Worm (Caenorhabditis elegans) whole organism, L4 larva: ENCODE data around the gene str-205.

Experiments used
- F10B5.3 ChIP-seq: sonication (generic microtip); optimal IDR thresholded peaks from 2 replicates; lab custom pipeline; 2016; ENCODE audit warnings: mild to moderate bottlenecking, missing genetic modification characterization, missing compliant biosample characterization
- F44E2.7 ChIP-seq: fragments of 200-800 bp; sonication (Bioruptor generic); IDR thresholded peaks from 2 replicates; pipeline ENCODE4 v2.1.2; 2022; ENCODE audit warnings: missing genetic modification characterization, missing compliant biosample characterization
- R02D3.7 ChIP-seq: fragments of 150-350 bp; sonication (generic microtip); optimal IDR thresholded peaks from 3 replicates; lab custom pipeline; 2014; ENCODE audit warnings: missing biosample characterization, missing genetic modification characterization
- T26A8.4 ChIP-seq: fragments of 200-800 bp; sonication (Bioruptor generic); IDR thresholded peaks from 2 replicates; pipeline ENCODE4 v1.3.6; 2022; ENCODE audit warnings: missing genetic modification characterization, missing compliant biosample characterization
- Y105C5A.15 ChIP-seq: fragments of 200-800 bp; sonication (Bioruptor generic); IDR thresholded peaks from 2 replicates; pipeline ENCODE4 v1.3.6; 2022; ENCODE audit warnings: missing genetic modification characterization, missing compliant biosample characterization
- Y48G9A.11 ChIP-seq: fragments of 200-800 bp; sonication (Bioruptor generic); IDR thresholded peaks from 2 replicates; pipeline ENCODE4 v1.3.6; 2022; ENCODE audit warnings: missing genetic modification reagents, missing genetic modification characterization, missing compliant biosample characterization
- aly-2 ChIP-seq: sonication (generic microtip); optimal IDR thresholded peaks from 2 replicates; lab custom pipeline; 2018; ENCODE audit warnings: missing biosample characterization, missing genetic modification characterization
- ama-1 ChIP-seq: fragments of 150-350 bp; optimal IDR thresholded peaks from 2 replicates; lab custom pipeline; 2014; ENCODE audit warnings: inconsistent platforms, mixed read lengths
- arid-1 ChIP-seq: fragments of 200-800 bp; sonication (Bioruptor generic); conservative IDR thresholded peaks from 2 replicates; pipeline ENCODE4 v1.3.6; 2022; ENCODE audit warnings: missing genetic modification reagents, missing genetic modification characterization, missing compliant biosample characterization
- ceh-32 ChIP-seq: sonication (generic microtip); optimal IDR thresholded peaks from 2 replicates; lab custom pipeline; 2016; ENCODE audit warnings: mild to moderate bottlenecking, missing genetic modification characterization, missing compliant biosample characterization; ENCODE audit not compliant: poor library complexity
- ces-1 ChIP-seq: fragments of 150-350 bp; sonication (generic microtip); optimal IDR thresholded peaks from 4 replicates; lab custom pipeline; 2014; ENCODE audit warnings: missing biosample characterization, missing genetic modification reagents, missing genetic modification characterization
- dmd-6 ChIP-seq: fragments of 200-800 bp; sonication (Bioruptor generic); IDR thresholded peaks from 2 replicates; pipeline ENCODE4 v1.3.6; 2022; ENCODE audit warnings: missing genetic modification reagents, missing genetic modification characterization, missing compliant biosample characterization
- dmd-9 ChIP-seq: fragments of 200-800 bp; sonication (Bioruptor generic); IDR thresholded peaks from 2 replicates; pipeline ENCODE4 v1.3.6; 2022; ENCODE audit warnings: missing genetic modification reagents, missing genetic modification characterization, missing compliant biosample characterization
- dpl-1 ChIP-seq: fragments of 150-350 bp; optimal IDR thresholded peaks from 2 replicates; lab custom pipeline; 2014; ENCODE audit warnings: missing biosample characterization, missing genetic modification reagents, missing genetic modification characterization
- hif-1 ChIP-seq, 2 experiments: sonication (generic microtip); optimal IDR thresholded peaks; 2 replicates each; lab custom pipeline; 2016 to 2017; ENCODE audit warnings: missing compliant biosample characterization in 2 of 2, missing genetic modification characterization in 2 of 2, missing genetic modification reagents in 2 of 2, missing genotype in 2 of 2, mild to moderate bottlenecking in 1 of 2
- hmg-1.1 ChIP-seq: fragments of 200-800 bp; sonication (Bioruptor generic); IDR thresholded peaks from 2 replicates; pipeline ENCODE4 v1.3.6; 2022; ENCODE audit warnings: missing genetic modification reagents, missing genetic modification characterization, missing compliant biosample characterization
- lin-13 ChIP-seq: fragments of 150-350 bp; optimal IDR thresholded peaks from 2 replicates; lab custom pipeline; 2014; ENCODE audit warnings: missing biosample characterization, missing genetic modification reagents, missing genetic modification characterization
- lin-38 ChIP-seq: fragments of 200-800 bp; sonication (Bioruptor generic); IDR thresholded peaks from 2 replicates; pipeline ENCODE4 v1.3.6; 2022; ENCODE audit warnings: missing genetic modification reagents, missing genetic modification characterization, missing compliant biosample characterization
- madf-5 ChIP-seq, 2 experiments: fragments of 200-800 bp; sonication (Bioruptor generic); IDR thresholded peaks; 2 replicates each; pipeline ENCODE4 v1.3.6; 2022; ENCODE audit warnings: missing compliant biosample characterization in 2 of 2, missing genetic modification characterization in 2 of 2
- mdt-29 ChIP-seq: fragments of 200-800 bp; sonication (Bioruptor generic); IDR thresholded peaks from 2 replicates; pipeline ENCODE4 v1.3.6; 2022; ENCODE audit warnings: missing genetic modification reagents, missing genetic modification characterization, missing compliant biosample characterization
- nhr-111 ChIP-seq: fragments of 200-800 bp; sonication (Bioruptor generic); optimal IDR thresholded peaks from 2 replicates; lab custom pipeline; 2018; ENCODE audit warnings: mild to moderate bottlenecking, missing genetic modification characterization, missing compliant biosample characterization
- nhr-237 ChIP-seq: sonication (generic microtip); optimal IDR thresholded peaks from 2 replicates; lab custom pipeline; 2017; ENCODE audit warnings: missing biosample characterization, missing genetic modification characterization
- nhr-28 ChIP-seq: fragments of 150-350 bp; optimal IDR thresholded peaks from 2 replicates; lab custom pipeline; 2014; ENCODE audit warnings: missing biosample characterization, missing genetic modification characterization
- nhr-41 ChIP-seq: fragments of 200-800 bp; sonication (Bioruptor generic); IDR thresholded peaks from 2 replicates; pipeline ENCODE4 v1.3.6; 2022; ENCODE audit warnings: missing genetic modification reagents, missing genetic modification characterization, missing compliant biosample characterization
- nhr-48 ChIP-seq: sonication (generic microtip); optimal IDR thresholded peaks from 2 replicates; lab custom pipeline; 2016; ENCODE audit warnings: mild to moderate bottlenecking, missing genetic modification characterization, missing compliant biosample characterization
- pha-4 ChIP-seq, 2 experiments: fragments of 150-350 bp in 1 of 2; fragments of 200-800 bp in 1 of 2; sonication (Bioruptor generic) in 1 of 2; IDR thresholded peaks in 1 of 2; optimal IDR thresholded peaks in 1 of 2; 2 replicates each; pipeline versions ENCODE4 v1.3.6 to Lab custom; 2014 to 2022; ENCODE audit warnings: missing genetic modification characterization in 2 of 2, missing genetic modification reagents in 2 of 2, missing biosample characterization in 1 of 2, missing compliant biosample characterization in 1 of 2
- pqm-1 ChIP-seq: sonication (generic microtip); optimal IDR thresholded peaks from 2 replicates; lab custom pipeline; 2017; ENCODE audit warnings: missing biosample characterization, missing genetic modification characterization
- snpc-4 ChIP-seq: fragments of 150-350 bp; optimal IDR thresholded peaks from 2 replicates; lab custom pipeline; 2014; ENCODE audit warnings: missing biosample characterization, missing genetic modification characterization
- tra-1 ChIP-seq: fragments of 200-800 bp; sonication (Bioruptor generic); IDR thresholded peaks from 2 replicates; pipeline ENCODE4 v1.3.6; 2022; ENCODE audit warnings: missing genetic modification reagents, missing genetic modification characterization, missing compliant biosample characterization
- unc-130 ChIP-seq: sonication (generic microtip); optimal IDR thresholded peaks from 2 replicates; lab custom pipeline; 2016; ENCODE audit warnings: missing genetic modification reagents, missing genetic modification characterization, missing compliant biosample characterization
- unc-39 ChIP-seq: sonication (generic microtip); optimal IDR thresholded peaks from 2 replicates; lab custom pipeline; 2017; ENCODE audit warnings: missing biosample characterization, missing genetic modification characterization
- unc-62 ChIP-seq, 3 experiments: fragments of 150-350 bp in 1 of 3; sonication (generic microtip); optimal IDR thresholded peaks in 2 of 3; peaks in 1 of 3; 1 replicate in 1 of 3; 2 replicates in 2 of 3; lab custom pipeline; 2014 to 2017; ENCODE audit warnings: missing biosample characterization in 3 of 3, missing genetic modification characterization in 3 of 3, missing genetic modification reagents in 3 of 3, missing genotype in 1 of 3
- vab-7 ChIP-seq: fragments of 200-800 bp; sonication (Bioruptor generic); IDR thresholded peaks from 2 replicates; pipeline ENCODE4 v1.3.6; 2022; ENCODE audit warnings: missing genetic modification reagents, missing genetic modification characterization, missing compliant biosample characterization
- zfp-3 ChIP-seq: fragments of 200-800 bp; sonication (Bioruptor generic); conservative IDR thresholded peaks from 2 replicates; pipeline ENCODE4 v1.3.6; 2022; ENCODE audit warnings: missing genetic modification reagents, missing genetic modification characterization, missing compliant biosample characterization
- zip-2 ChIP-seq: fragments of 150-350 bp; optimal IDR thresholded peaks from 2 replicates; lab custom pipeline; 2014; ENCODE audit warnings: missing biosample characterization, missing genetic modification characterization
- ztf-11 ChIP-seq: fragments of 150-350 bp; optimal IDR thresholded peaks from 2 replicates; lab custom pipeline; 2014; ENCODE audit warnings: missing biosample characterization, missing genetic modification characterization

str-205 gene

DNA sequence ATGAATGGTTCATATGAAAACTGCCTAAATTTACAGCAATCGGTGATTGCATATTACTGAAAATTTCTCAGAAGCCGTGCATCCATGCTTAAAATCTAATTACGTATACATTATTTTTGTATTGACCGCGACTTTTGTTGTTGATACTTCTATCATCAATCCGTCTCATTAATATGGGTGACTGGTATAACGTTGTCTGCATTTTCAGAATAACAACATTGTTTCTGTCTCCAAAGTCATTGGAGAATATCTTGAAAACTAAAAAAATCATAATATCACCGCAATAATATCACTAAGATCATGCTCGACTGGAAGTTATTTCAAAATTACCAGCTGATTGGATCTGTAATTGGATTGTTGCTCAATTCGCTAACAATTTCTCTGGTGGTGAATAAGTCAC, 21.7 kb upstream of the str-205 start, which contains the start of gene str-207:
TSS of gene str-207 (plus strand) at position 301 of the 400 bp plus-strand sequence.
- TF ChIP-seq Y48G9A.11 (GFP tag; lab: Robert Waterston, UW) (no peak), aly-2 (tag; lab: Kevin White, UChicago) (no peak), unc-130 (GFP tag; lab: Kevin White, UChicago) (no peak), tra-1 (GFP tag; lab: Robert Waterston, UW) (no peak), dmd-9 (GFP tag; lab: Robert Waterston, UW) (no peak), pha-4 (GFP tag; IDR thresholded peaks at IDR 0.05; lab: Robert Waterston, UW) (no peak), pha-4 (tag; optimal IDR thresholded peaks at IDR 0.05; lab: Kevin White, UChicago) (no peak)

ce11 chrV:4948635-4949034, 18.9 kb upstream of the str-205 start, which contains the start of gene str-209:
Gene str-209 (plus strand): TSS chrV:4948935.
- no peak for TF ChIP-seq vab-7
- TF ChIP-seq pqm-1 (tag; lab: Kevin White, UChicago), result no peak
- no peak for TF ChIP-seq lin-13 (GFP tag; lab: Kevin White, UChicago)
- TF ChIP-seq nhr-28 (tag; lab: Kevin White, UChicago), result no peak
- TF ChIP-seq lin-38 (GFP tag; lab: Robert Waterston, UW), result no peak
- TF ChIP-seq ztf-11 (tag; lab: Kevin White, UChicago), result no peak
- no peak for TF ChIP-seq zfp-3 (GFP tag; lab: Robert Waterston, UW)
- TF ChIP-seq ama-1, result no peak
- TF ChIP-seq F44E2.7, result no peak
- no peak for TF ChIP-seq T26A8.4 (GFP tag; lab: Robert Waterston, UW)
- no peak for TF ChIP-seq ces-1 (GFP tag; lab: Kevin White, UChicago)

DNA sequence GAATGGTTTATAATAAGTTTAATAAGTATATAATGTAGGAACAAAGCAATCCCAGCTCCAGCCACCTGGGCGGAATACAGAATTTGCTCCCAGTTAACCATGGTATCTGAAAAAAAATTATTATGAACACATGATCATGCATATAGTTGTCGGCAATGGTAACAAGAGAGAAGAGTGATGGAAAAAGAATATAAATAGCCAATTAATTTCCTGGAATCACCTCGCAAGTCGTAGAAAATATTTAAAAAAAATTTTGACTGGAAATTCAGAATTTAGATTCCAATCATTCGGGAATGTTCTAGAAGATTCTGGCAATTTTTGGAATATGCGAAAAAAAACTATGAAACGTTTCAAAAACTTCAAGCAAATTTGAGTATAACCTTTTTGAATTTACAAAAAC, 14.5 kb upstream of the str-205 start, which contains the start of gene str-211:
TSS of gene str-211 (minus strand) at position 101 of the 400 bp plus-strand sequence.
- no peak for TF ChIP-seq nhr-237 (tag; lab: Kevin White, UChicago)
- no peak for TF ChIP-seq vab-7
- TF ChIP-seq R02D3.7, result no peak
- TF ChIP-seq hmg-1.1 (GFP tag; lab: Robert Waterston, UW), result no peak
- TF ChIP-seq snpc-4 (tag; lab: Kevin White, UChicago), result no peak
- TF ChIP-seq nhr-48 (tag; lab: Kevin White, UChicago), result no peak
- no peak for TF ChIP-seq dmd-6 (GFP tag; lab: Robert Waterston, UW)
- no peak for TF ChIP-seq hif-1 (tag; optimal IDR thresholded peaks at IDR 0.05; lab: Kevin White, UChicago)
- TF ChIP-seq Y48G9A.11 (GFP tag; lab: Robert Waterston, UW), result no peak
- TF ChIP-seq nhr-111 (GFP tag; lab: Kevin White, UChicago), result no peak
- TF ChIP-seq arid-1 (GFP tag; lab: Robert Waterston, UW), result no peak
- no peak for TF ChIP-seq unc-39 (tag; lab: Kevin White, UChicago)
- no peak for TF ChIP-seq madf-5 (GFP tag; IDR thresholded peaks at IDR 0.05; lab: Robert Waterston, UW)
- TF ChIP-seq zip-2, result no peak
- TF ChIP-seq nhr-41 (GFP tag; lab: Robert Waterston, UW), result no peak
- no peak for TF ChIP-seq mdt-29 (GFP tag; lab: Robert Waterston, UW)

DNA sequence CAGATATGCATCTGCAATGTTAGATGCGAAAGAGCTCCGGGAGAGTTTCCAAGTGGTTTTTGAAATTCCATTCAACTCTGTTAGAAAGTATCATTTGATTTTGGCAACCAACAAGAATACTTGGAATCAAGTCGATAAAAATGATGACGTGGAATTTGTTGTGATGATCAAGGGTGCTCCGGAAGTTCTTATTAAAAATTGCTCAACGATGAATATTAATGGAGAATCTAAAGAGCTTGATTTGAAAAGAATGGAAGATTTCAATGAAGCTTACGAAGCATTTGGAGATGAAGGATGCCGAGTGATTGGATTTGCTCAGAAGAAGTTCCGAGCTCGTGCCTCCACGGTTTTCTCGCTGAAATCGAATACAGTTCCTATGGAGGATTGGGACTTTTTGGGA, 7.6 kb upstream of the str-205 start:
- TF ChIP-seq Y105C5A.15 (GFP tag; lab: Robert Waterston, UW), result no peak
- TF ChIP-seq F10B5.3, result no peak
- TF ChIP-seq unc-62 (GFP tag; optimal IDR thresholded peaks at IDR 0.05 in 1 of 2; lab: Kevin White, UChicago), result peak in 1 of 2 experiments; percentile 95
- TF ChIP-seq unc-62 (tag; optimal IDR thresholded peaks at IDR 0.05; lab: Kevin White, UChicago), result no peak
- no peak for TF ChIP-seq dpl-1 (GFP tag; lab: Kevin White, UChicago)
- TF ChIP-seq arid-1 (GFP tag; lab: Robert Waterston, UW), result no peak
- TF ChIP-seq R02D3.7, result no peak
- no peak for TF ChIP-seq ceh-32 (tag; lab: Kevin White, UChicago)
